Worm (Caenorhabditis elegans): Measurements from ENCODE around the gene F35D2.3.
A peak's percentile ranks its signal among the peaks of the same experiment; 100 is the strongest.

ce11 chrII:7618212-7618611 is 47.8 kb downstream of the F35D2.3 start:
- TF ChIP-seq ceh-82 (tag; optimal IDR thresholded peaks at IDR 0.05) (no peak), aly-2 (tag; optimal IDR thresholded peaks at IDR 0.05) (no peak), lin-15B (tag; optimal IDR thresholded peaks at IDR 0.05) (no peak), mdl-1 (tag; optimal IDR thresholded peaks at IDR 0.05) (no peak), snpc-4 (tag; optimal IDR thresholded peaks at IDR 0.05) (no peak), nhr-28 (tag; optimal IDR thresholded peaks at IDR 0.05) (no peak), nhr-23 (tag; optimal IDR thresholded peaks at IDR 0.05) (no peak), jun-1 (tag; optimal IDR thresholded peaks at IDR 0.05) (no peak), nhr-237 (tag; optimal IDR thresholded peaks at IDR 0.05) (no peak), elt-2 (tag; optimal IDR thresholded peaks at IDR 0.05) (peak; percentile 37), zag-1 (tag; optimal IDR thresholded peaks at IDR 0.05) (no peak), unc-62 (GFP tag; optimal IDR thresholded peaks at IDR 0.05) (no peak), nhr-25 (tag; optimal IDR thresholded peaks at IDR 0.05) (no peak), ama-1 (optimal IDR thresholded peaks at IDR 0.05) (no peak)

All from whole organism, L3 larva.